Worm (Caenorhabditis elegans) whole organism, early embryonic: ENCODE results near the gene F21C10.4.

Experiments
- B0310.2 ChIP-seq: sonication (generic microtip); optimal IDR thresholded peaks from 2 replicates; lab custom pipeline; 2016; ENCODE audit warnings: mild to moderate bottlenecking, missing genetic modification characterization, missing compliant biosample characterization
- F13C5.2 ChIP-seq: sonication (generic microtip); optimal IDR thresholded peaks from 2 replicates; lab custom pipeline; 2017; ENCODE audit warnings: mild to moderate bottlenecking, missing genetic modification characterization, inconsistent platforms, missing compliant biosample characterization
- ama-1 ChIP-seq: fragments of 150-350 bp; optimal IDR thresholded peaks from 2 replicates; lab custom pipeline; 2014
- ceh-13 ChIP-seq: fragments of 200-800 bp; sonication (Bioruptor generic); optimal IDR thresholded peaks from 2 replicates; lab custom pipeline; 2018; ENCODE audit warnings: mild to moderate bottlenecking, missing genetic modification characterization, missing compliant biosample characterization
- ceh-36 ChIP-seq: sonication (generic microtip); optimal IDR thresholded peaks from 2 replicates; lab custom pipeline; 2016; ENCODE audit warnings: missing genetic modification characterization, inconsistent platforms, missing compliant biosample characterization
- hmg-4 ChIP-seq: fragments of 200-800 bp; sonication (Bioruptor generic); optimal IDR thresholded peaks from 2 replicates; lab custom pipeline; 2018; ENCODE audit warnings: mild to moderate bottlenecking, missing genetic modification characterization, missing compliant biosample characterization
- hnd-1 ChIP-seq: sonication (generic microtip); optimal IDR thresholded peaks from 2 replicates; lab custom pipeline; 2016; ENCODE audit warnings: missing genetic modification characterization, missing compliant biosample characterization
- pes-1 ChIP-seq: fragments of 200-800 bp; sonication (Bioruptor generic); IDR thresholded peaks from 2 replicates; pipeline ENCODE4 v1.3.6; 2022; ENCODE audit warnings: missing genetic modification reagents, missing genetic modification characterization, missing compliant biosample characterization
- scrt-1 ChIP-seq: fragments of 200-800 bp; sonication (Bioruptor generic); IDR thresholded peaks from 2 replicates; pipeline ENCODE4 v1.3.6; 2022; ENCODE audit warnings: missing genetic modification characterization, missing compliant biosample characterization
- tbx-11 ChIP-seq: fragments of 200-800 bp; sonication (Bioruptor generic); IDR thresholded peaks from 2 replicates; pipeline ENCODE4 v1.3.6; 2022; ENCODE audit warnings: missing genetic modification characterization, missing compliant biosample characterization
- tbx-37 ChIP-seq: fragments of 200-800 bp; sonication (Bioruptor generic); conservative IDR thresholded peaks from 2 replicates; pipeline ENCODE4 v1.3.6; 2022; ENCODE audit warnings: missing genetic modification reagents, missing genetic modification characterization, missing compliant biosample characterization
- tra-4 ChIP-seq: sonication (generic microtip); optimal IDR thresholded peaks from 2 replicates; lab custom pipeline; 2017; ENCODE audit warnings: missing genetic modification characterization, missing compliant biosample characterization

- no peak for TF ChIP-seq ceh-13 (GFP tag; lab: Kevin White, UChicago)
- TF ChIP-seq F13C5.2 (tag; lab: Kevin White, UChicago), result no peak
- no peak for TF ChIP-seq tra-4 (tag; lab: Kevin White, UChicago)
- no peak for TF ChIP-seq ama-1 (lab: Kevin White, UChicago)
- no peak for TF ChIP-seq B0310.2 (tag; lab: Kevin White, UChicago)
- TF ChIP-seq tbx-37, result no peak
- TF ChIP-seq ceh-36 (tag; lab: Kevin White, UChicago), result no peak
- no peak for TF ChIP-seq pes-1 (GFP tag; lab: Robert Waterston, UW)
- TF ChIP-seq hmg-4 (GFP tag; lab: Kevin White, UChicago), result no peak
- no peak for TF ChIP-seq tbx-11
- no peak for TF ChIP-seq scrt-1 (GFP tag; lab: Robert Waterston, UW)
- TF ChIP-seq hnd-1 (tag; lab: Kevin White, UChicago), result no peak
Observed at ce11 chrV:9127773-9128172, 1.4 kb downstream of the F21C10.4 start, which contains the start of gene F21C10.3.
